Worm (Caenorhabditis elegans) whole organism, L4/young adult: ENCODE results near the gene F01D4.5.

ENCODE experiments used
- W03F9.2 ChIP-seq: fragments of 150-350 bp; optimal IDR thresholded peaks from 2 replicates; lab custom pipeline; 2014; ENCODE audit warnings: missing biosample characterization, missing genetic modification characterization
- dao-5 ChIP-seq: sonication (generic microtip); optimal IDR thresholded peaks from 2 replicates; lab custom pipeline; 2016; ENCODE audit warnings: missing genotype, missing genetic modification characterization, moderate library complexity, missing compliant biosample characterization
- him-1 ChIP-seq: sonication (generic microtip); optimal IDR thresholded peaks from 2 replicates; lab custom pipeline; 2016; ENCODE audit warnings: missing genotype, missing genetic modification reagents, missing genetic modification characterization, missing compliant biosample characterization

ce11 chrIV:10443510-10443909 lies 39.9 kb downstream of the F01D4.5 start, which contains the start of gene F13B12.7:
- TF ChIP-seq dao-5 (tag; lab: Kevin White, UChicago) = no peak
- no peak for TF ChIP-seq W03F9.2
- no peak for TF ChIP-seq him-1 (tag; lab: Kevin White, UChicago)
